Worm (Caenorhabditis elegans) whole organism, L1 larva: Measurements from ENCODE around the gene chl-1.
"Not testable (repeated sequence)": the region's sequence is repeated elsewhere in the genome, so short reads cannot be mapped to it uniquely, and the experiment has no call there.

Source experiments
- C04F5.9 ChIP-seq: sonication (generic microtip); optimal IDR thresholded peaks from 2 replicates; lab custom pipeline; 2016; ENCODE audit warnings: missing genetic modification characterization, missing compliant biosample characterization
- C16A3.4 ChIP-seq: fragments of 150-350 bp; optimal IDR thresholded peaks from 2 replicates; lab custom pipeline; 2014; ENCODE audit warnings: missing biosample characterization, missing genetic modification characterization
- F16B12.6 ChIP-seq: fragments of 150-350 bp; optimal IDR thresholded peaks from 2 replicates; lab custom pipeline; 2014; ENCODE audit warnings: missing biosample characterization, missing genetic modification characterization
- aha-1 ChIP-seq: fragments of 150-350 bp; optimal IDR thresholded peaks from 2 replicates; lab custom pipeline; 2014; ENCODE audit warnings: missing biosample characterization, missing genetic modification characterization
- aly-2 ChIP-seq: fragments of 150-350 bp; optimal IDR thresholded peaks from 2 replicates; lab custom pipeline; 2014; ENCODE audit warnings: missing biosample characterization, missing genetic modification characterization
- blmp-1 ChIP-seq: fragments of 150-350 bp; optimal IDR thresholded peaks from 2 replicates; lab custom pipeline; 2014; ENCODE audit warnings: missing biosample characterization, missing genetic modification characterization
- ceh-8 ChIP-seq: fragments of 200-800 bp; sonication (Bioruptor generic); optimal IDR thresholded peaks from 2 replicates; lab custom pipeline; 2018; ENCODE audit warnings: mild to moderate bottlenecking, missing genetic modification characterization, moderate library complexity, missing compliant biosample characterization
- ceh-82 ChIP-seq, 3 experiments: fragments of 150-350 bp in 1 of 3; sonication (generic microtip) in 2 of 3; optimal IDR thresholded peaks; 2 replicates each; lab custom pipeline; 2014 to 2017; ENCODE audit warnings: missing biosample characterization in 3 of 3, missing genetic modification characterization in 3 of 3
- ceh-88 ChIP-seq: fragments of 200-800 bp; sonication (Bioruptor generic); IDR thresholded peaks from 2 replicates; pipeline ENCODE4 v1.3.6; 2022; ENCODE audit warnings: missing genetic modification characterization, missing compliant biosample characterization
- ces-1 ChIP-seq: fragments of 150-350 bp; optimal IDR thresholded peaks from 2 replicates; lab custom pipeline; 2014; ENCODE audit warnings: missing biosample characterization, missing genetic modification reagents, missing genetic modification characterization
- dpl-1 ChIP-seq, 3 experiments: fragments of 150-350 bp in 2 of 3; sonication (generic microtip) in 1 of 3; optimal IDR thresholded peaks; 2 replicates each; lab custom pipeline; 2014 to 2017; ENCODE audit warnings: missing biosample characterization in 3 of 3, missing genetic modification characterization in 3 of 3, missing genetic modification reagents in 3 of 3
- dsc-1 ChIP-seq: sonication (generic microtip); optimal IDR thresholded peaks from 2 replicates; lab custom pipeline; 2016; ENCODE audit warnings: mild to moderate bottlenecking, missing genetic modification characterization, missing compliant biosample characterization
- efl-1 ChIP-seq, 4 experiments: fragments of 150-350 bp; optimal IDR thresholded peaks in 3 of 4; peaks in 1 of 4; 1 replicate in 1 of 4; 2 replicates in 3 of 4; lab custom pipeline; 2014; ENCODE audit warnings: missing biosample characterization in 2 of 4, missing genetic modification characterization in 2 of 4, missing genetic modification reagents in 2 of 4
- egl-13 ChIP-seq: sonication (generic microtip); optimal IDR thresholded peaks from 2 replicates; lab custom pipeline; 2016; ENCODE audit warnings: missing genotype, missing genetic modification reagents, missing genetic modification characterization, missing compliant biosample characterization
- fkh-10 ChIP-seq: sonication (generic microtip); optimal IDR thresholded peaks from 2 replicates; lab custom pipeline; 2017; ENCODE audit warnings: missing biosample characterization, missing genetic modification reagents, missing genetic modification characterization
- fkh-8 ChIP-seq: sonication (generic microtip); optimal IDR thresholded peaks from 2 replicates; lab custom pipeline; 2016; ENCODE audit warnings: mild to moderate bottlenecking, missing genetic modification characterization, missing compliant biosample characterization
- irx-1 ChIP-seq: sonication (generic microtip); optimal IDR thresholded peaks from 2 replicates; lab custom pipeline; 2016; ENCODE audit warnings: missing genetic modification characterization, missing compliant biosample characterization
- isw-1 ChIP-seq: fragments of 200-800 bp; sonication (Bioruptor generic); IDR thresholded peaks from 2 replicates; pipeline ENCODE4 v1.3.6; 2022; ENCODE audit warnings: missing genetic modification characterization, missing compliant biosample characterization
- lin-13 ChIP-seq: fragments of 150-350 bp; optimal IDR thresholded peaks from 2 replicates; lab custom pipeline; 2014; ENCODE audit warnings: missing biosample characterization, missing genetic modification reagents, missing genetic modification characterization
- lin-14 ChIP-seq: fragments of 200-800 bp; sonication (Bioruptor generic); optimal IDR thresholded peaks from 2 replicates; lab custom pipeline; 2018; ENCODE audit warnings: mild to moderate bottlenecking, missing genetic modification characterization, moderate library complexity, missing compliant biosample characterization
- lin-15B ChIP-seq: fragments of 150-350 bp; sonication (generic microtip); optimal IDR thresholded peaks from 3 replicates; lab custom pipeline; 2014; ENCODE audit warnings: missing biosample characterization, missing genetic modification characterization
- lin-35 ChIP-seq, 2 experiments: fragments of 150-350 bp; optimal IDR thresholded peaks; 2 replicates each; lab custom pipeline; 2014; ENCODE audit warnings: missing biosample characterization in 2 of 2, missing genetic modification characterization in 2 of 2, missing genetic modification reagents in 2 of 2
- lir-3 ChIP-seq: sonication (generic microtip); optimal IDR thresholded peaks from 2 replicates; lab custom pipeline; 2016; ENCODE audit warnings: mild to moderate bottlenecking, missing genetic modification characterization, moderate library complexity, missing compliant biosample characterization; ENCODE audit not compliant: poor library complexity
- lsy-2 ChIP-seq, 2 experiments: fragments of 150-350 bp; optimal IDR thresholded peaks; 2 replicates each; lab custom pipeline; 2014; ENCODE audit warnings: missing biosample characterization in 2 of 2, missing genetic modification characterization in 2 of 2
- mab-9 ChIP-seq: fragments of 200-800 bp; sonication (Bioruptor generic); IDR thresholded peaks from 2 replicates; pipeline ENCODE4 v1.3.6; 2022; ENCODE audit warnings: missing genetic modification reagents, missing genetic modification characterization, missing compliant biosample characterization
- mep-1 ChIP-seq: fragments of 150-350 bp; optimal IDR thresholded peaks from 2 replicates; lab custom pipeline; 2014; ENCODE audit warnings: missing biosample characterization, missing genetic modification characterization
- nhr-11 ChIP-seq: fragments of 150-350 bp; optimal IDR thresholded peaks from 2 replicates; lab custom pipeline; 2014; ENCODE audit warnings: missing biosample characterization, missing genetic modification characterization
- nhr-19 ChIP-seq: fragments of 200-800 bp; sonication (Bioruptor generic); conservative IDR thresholded peaks from 2 replicates; pipeline ENCODE4 v1.3.6; 2022; ENCODE audit warnings: missing genetic modification characterization, missing compliant biosample characterization
- nhr-20 ChIP-seq: sonication (generic microtip); optimal IDR thresholded peaks from 2 replicates; lab custom pipeline; 2016; ENCODE audit warnings: mild to moderate bottlenecking, missing genetic modification characterization, missing compliant biosample characterization
- nhr-47 ChIP-seq: sonication (generic microtip); optimal IDR thresholded peaks from 2 replicates; lab custom pipeline; 2016; ENCODE audit warnings: mild to moderate bottlenecking, missing genetic modification characterization, moderate library complexity, missing compliant biosample characterization
- nhr-71 ChIP-seq: sonication (generic microtip); optimal IDR thresholded peaks from 2 replicates; lab custom pipeline; 2016; ENCODE audit warnings: mild to moderate bottlenecking, missing genetic modification characterization, moderate library complexity, missing compliant biosample characterization
- nhr-77 ChIP-seq: fragments of 150-350 bp; optimal IDR thresholded peaks from 2 replicates; lab custom pipeline; 2014; ENCODE audit warnings: missing biosample characterization, missing genetic modification characterization
- nhr-85 ChIP-seq: sonication (generic microtip); peaks from one replicate; lab custom pipeline; 2016; ENCODE audit warnings: missing genetic modification characterization, inconsistent platforms, missing compliant biosample characterization
- nhr-90 ChIP-seq: sonication (generic microtip); optimal IDR thresholded peaks from 2 replicates; lab custom pipeline; 2016; ENCODE audit warnings: mild to moderate bottlenecking, missing genetic modification characterization, missing compliant biosample characterization; ENCODE audit not compliant: poor library complexity
- rnt-1 ChIP-seq: sonication (generic microtip); optimal IDR thresholded peaks from 2 replicates; lab custom pipeline; 2016; ENCODE audit warnings: mild to moderate bottlenecking, missing genetic modification characterization, moderate library complexity, missing compliant biosample characterization
- snpc-4 ChIP-seq: fragments of 150-350 bp; optimal IDR thresholded peaks from 2 replicates; lab custom pipeline; 2014; ENCODE audit warnings: missing biosample characterization, missing genetic modification characterization
- snu-23 ChIP-seq: sonication (generic microtip); optimal IDR thresholded peaks from 2 replicates; lab custom pipeline; 2016; ENCODE audit warnings: missing genetic modification characterization, missing compliant biosample characterization
- sox-4 ChIP-seq: sonication (generic microtip); optimal IDR thresholded peaks from 2 replicates; lab custom pipeline; 2016; ENCODE audit warnings: missing genetic modification characterization, missing compliant biosample characterization
- swsn-7 ChIP-seq: sonication (generic microtip); optimal IDR thresholded peaks from 2 replicates; lab custom pipeline; 2016; ENCODE audit warnings: missing genetic modification characterization, missing compliant biosample characterization
- tbx-2 ChIP-seq: sonication (generic microtip); optimal IDR thresholded peaks from 2 replicates; lab custom pipeline; 2016; ENCODE audit warnings: missing genetic modification characterization, missing compliant biosample characterization
- unc-130 ChIP-seq: fragments of 150-350 bp; optimal IDR thresholded peaks from 2 replicates; lab custom pipeline; 2017; ENCODE audit warnings: missing biosample characterization, missing genetic modification characterization, inconsistent platforms
- unc-86 ChIP-seq: sonication (generic microtip); optimal IDR thresholded peaks from 2 replicates; lab custom pipeline; 2016; ENCODE audit warnings: missing genetic modification characterization, missing compliant biosample characterization
- unc-98 ChIP-seq: fragments of 200-800 bp; sonication (Bioruptor generic); IDR thresholded peaks from 2 replicates; pipeline ENCODE4 v1.3.6; 2022; ENCODE audit warnings: missing genetic modification characterization, missing compliant biosample characterization
- vab-15 ChIP-seq: sonication (generic microtip); optimal IDR thresholded peaks from 2 replicates; lab custom pipeline; 2017; ENCODE audit warnings: missing genotype, mild to moderate bottlenecking, missing genetic modification characterization, missing compliant biosample characterization
- xbp-1 ChIP-seq: sonication (generic microtip); optimal IDR thresholded peaks from 2 replicates; lab custom pipeline; 2016; ENCODE audit warnings: missing genetic modification characterization, missing compliant biosample characterization
- ztf-11 ChIP-seq, 2 experiments: sonication (generic microtip); optimal IDR thresholded peaks; 2 replicates each; lab custom pipeline; 2016 to 2017; ENCODE audit warnings: missing genetic modification characterization in 2 of 2, missing biosample characterization in 1 of 2, missing compliant biosample characterization in 1 of 2

Gene chl-1

DNA sequence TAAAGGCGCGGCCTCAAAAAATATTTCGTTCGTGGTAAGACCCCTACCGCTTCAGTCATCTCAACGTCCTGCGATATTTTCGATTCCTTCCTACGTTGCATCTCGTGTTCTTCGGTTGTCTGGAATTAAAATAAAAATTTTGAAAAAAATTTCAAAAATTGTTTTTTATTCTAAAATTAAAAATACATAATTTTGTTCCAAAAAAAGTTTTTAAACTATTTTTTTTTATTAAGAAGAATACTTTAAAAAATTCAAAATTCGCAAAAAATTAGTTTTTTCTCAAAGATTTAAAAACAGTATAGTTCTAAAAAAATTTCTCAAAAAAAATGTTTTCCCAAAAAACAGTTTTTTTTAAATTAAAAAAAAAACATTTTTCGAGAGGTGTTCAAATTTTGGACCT lies 33.7 kb upstream of the chl-1 start, which contains the start of gene H04D03.6:
TSS of gene H04D03.6 (minus strand) at position 101 of the 400 bp plus-strand sequence.
- TF ChIP-seq sox-4; nhr-11 (tag; lab: Kevin White, UChicago); efl-1 (optimal IDR thresholded peaks at IDR 0.05; lab: Kevin White, UChicago); efl-1 (GFP tag; optimal IDR thresholded peaks at IDR 0.05 in 1 of 2; lab: Kevin White, UChicago): not testable (repeated sequence)

DNA sequence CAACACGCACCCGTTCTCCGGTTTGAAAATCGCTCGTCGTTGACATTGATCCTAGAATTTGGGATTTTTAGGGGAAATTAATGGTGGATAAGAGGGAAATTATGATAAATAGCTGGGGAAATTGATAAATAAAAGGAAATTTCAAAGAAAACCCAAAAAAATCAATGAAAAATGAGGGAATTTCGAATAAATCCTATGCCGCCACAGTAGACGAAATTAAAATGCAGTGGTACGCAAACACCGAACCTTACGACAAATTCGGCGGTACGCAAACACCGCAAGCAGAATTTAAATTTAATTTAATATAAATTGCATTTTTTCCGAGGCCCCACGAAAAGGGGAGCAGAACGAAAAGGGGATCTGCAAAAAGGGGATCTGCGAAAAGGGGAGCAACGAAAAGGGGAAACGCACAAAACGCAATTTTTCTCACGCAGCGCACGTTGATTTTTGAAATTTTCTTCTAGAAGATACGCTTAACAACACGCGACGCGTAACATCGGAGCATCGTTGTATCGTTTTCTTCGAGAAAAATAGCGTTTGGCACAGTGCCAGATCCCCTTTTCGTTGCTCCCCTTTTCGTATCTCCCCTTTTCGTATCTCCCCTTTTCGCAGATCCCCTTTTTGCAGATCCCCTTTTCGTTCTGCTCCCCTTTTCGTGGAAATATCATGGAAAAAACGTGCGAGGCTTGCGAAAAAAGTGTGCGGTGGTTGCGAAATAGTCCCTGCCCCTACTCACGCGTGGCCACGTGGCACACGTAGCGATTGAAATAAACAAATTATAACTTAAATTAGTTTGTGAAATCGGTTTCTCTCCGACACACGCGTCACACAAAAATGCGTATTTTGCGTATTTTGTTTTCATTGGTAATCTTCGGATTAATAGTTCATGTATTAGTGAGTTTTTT lies 31.1 kb upstream of the chl-1 start, which contains the start of the genes smrd-1 and enu-3.1:
TSS of gene smrd-1 (minus strand) at position 51 of the 905 bp plus-strand sequence.
TSS of gene enu-3.1 (plus strand) at position 339 of the 905 bp plus-strand sequence.
- TF ChIP-seq blmp-1 (tag; lab: Kevin White, UChicago) (peak; percentile 26), rnt-1 (peak; percentile 59), snu-23 (GFP tag; lab: Kevin White, UChicago) (peak; percentile 66), lin-14 (peak; percentile 78), fkh-10 (GFP tag; lab: Kevin White, UChicago) (peak; percentile 82), unc-130 (tag; lab: Kevin White, UChicago) (peak; percentile 20), nhr-77 (tag; lab: Kevin White, UChicago) (peak; percentile 29), F16B12.6 (tag; lab: Kevin White, UChicago) (peak; percentile 88), C16A3.4 (tag; lab: Kevin White, UChicago) (peak; percentile 13), dsc-1 (peak; percentile 74), ceh-8 (GFP tag; lab: Kevin White, UChicago) (peak; percentile 93), ceh-88 (GFP tag; lab: Robert Waterston, UW) (peak; percentile 72), efl-1 (optimal IDR thresholded peaks at IDR 0.05; lab: Kevin White, UChicago) (peak; percentile 53 to 71), efl-1 (GFP tag; optimal IDR thresholded peaks at IDR 0.05 in 1 of 2; lab: Kevin White, UChicago) (peak; percentile 73 to 96), vab-15 (tag; lab: Kevin White, UChicago) (peak; percentile 44), fkh-8 (tag; lab: Kevin White, UChicago) (peak; percentile 80), lin-15B (tag; lab: Kevin White, UChicago) (peak; percentile 72), nhr-85 (peak; percentile 64), lin-13 (GFP tag; lab: Kevin White, UChicago) (peak; percentile 58), dpl-1 (GFP tag; optimal IDR thresholded peaks at IDR 0.05; lab: Kevin White, UChicago) (peak; percentile 37 to 75 (median 66)), tbx-2 (tag; lab: Kevin White, UChicago) (peak; percentile 78), nhr-20 (tag; lab: Kevin White, UChicago) (peak; percentile 66), nhr-90 (peak; percentile 63), lin-35 (GFP tag; optimal IDR thresholded peaks at IDR 0.05; lab: Kevin White, UChicago) (peak; percentile 69 to 73), lir-3 (tag; lab: Kevin White, UChicago) (peak; percentile 57), aly-2 (peak; percentile 28), swsn-7 (tag; lab: Kevin White, UChicago) (peak; percentile 70), ces-1 (GFP tag; lab: Kevin White, UChicago) (peak; percentile 92), mep-1 (tag; lab: Kevin White, UChicago) (peak; percentile 42), ztf-11 (tag; optimal IDR thresholded peaks at IDR 0.05; lab: Kevin White, UChicago) (peak in 1 of 2 experiments; percentile 65), nhr-47 (peak; percentile 84), nhr-19 (peak; percentile 78), lsy-2 (tag; optimal IDR thresholded peaks at IDR 0.05; lab: Kevin White, UChicago) (peak; percentile 72 to 77), isw-1 (GFP tag; lab: Robert Waterston, UW) (peak; percentile 73), mab-9 (peak; percentile 63), nhr-71 (tag; lab: Kevin White, UChicago) (peak; percentile 82), snpc-4 (tag; lab: Kevin White, UChicago) (peak; percentile 13), unc-86 (tag; lab: Kevin White, UChicago) (peak; percentile 62), xbp-1 (peak; percentile 61), ceh-82 (tag; optimal IDR thresholded peaks at IDR 0.05; lab: Kevin White, UChicago) (peak; percentile 41 to 65 (median 41)), C04F5.9 (tag; lab: Kevin White, UChicago) (peak; percentile 9), aha-1 (tag; lab: Kevin White, UChicago) (peak; percentile 25), unc-98 (GFP tag; lab: Robert Waterston, UW) (peak; percentile 63), irx-1 (tag; lab: Kevin White, UChicago) (peak; percentile 23), egl-13 (tag; lab: Kevin White, UChicago) (peak; percentile 63)
- TF ChIP-seq, all 84 proteins: peak for 44; not testable (repeated sequence) for 40
